Fruit fly (Drosophila melanogaster) whole organism, pupa: ENCODE measurements around the gene Top3alpha.
A peak's percentile ranks its signal among the peaks of the same experiment; 100 is the strongest.

Source experiments
- CG14655 ChIP-seq: fragments of 200-800 bp; sonication (Bioruptor generic); optimal IDR thresholded peaks from 3 replicates; lab custom pipeline; 2017; ENCODE audit warnings: mild to moderate bottlenecking, missing biosample characterization, missing genetic modification reagents, missing genetic modification characterization
- CG8159 ChIP-seq: fragments of 200-800 bp; sonication (Bioruptor generic); optimal IDR thresholded peaks from 3 replicates; lab custom pipeline; 2018; ENCODE audit warnings: missing biosample characterization, mild to moderate bottlenecking, missing genetic modification characterization, moderate library complexity

- TF ChIP-seq CG8159 (tag; lab: Kevin White, UChicago): peak; percentile 41
- TF ChIP-seq CG14655 (GFP tag; lab: Kevin White, UChicago): no peak
These were observed 28.2 kb upstream of the Top3alpha start for dm6 chr2L:19469751-19470150.
